Fruit fly (Drosophila melanogaster): Measurements from ENCODE around the gene EMC6.

The EMC6 gene

dm6 chr3R:25056016-25056415, 31.2 kb upstream of the EMC6 start, which contains the start of the genes CG31111 and stac:
Gene CG31111 (minus strand): TSS chr3R:25056177.
Gene stac (plus strand): TSS chr3R:25056286.
- peak; percentile 82 for TF ChIP-seq fkh (GFP tag; optimal IDR thresholded peaks at IDR 0.05)
- peak; percentile 18 for TF ChIP-seq Eip93F (GFP tag; optimal IDR thresholded peaks at IDR 0.05)
- no peak for TF ChIP-seq CG3919 (GFP tag; optimal IDR thresholded peaks at IDR 0.05)

DNA sequence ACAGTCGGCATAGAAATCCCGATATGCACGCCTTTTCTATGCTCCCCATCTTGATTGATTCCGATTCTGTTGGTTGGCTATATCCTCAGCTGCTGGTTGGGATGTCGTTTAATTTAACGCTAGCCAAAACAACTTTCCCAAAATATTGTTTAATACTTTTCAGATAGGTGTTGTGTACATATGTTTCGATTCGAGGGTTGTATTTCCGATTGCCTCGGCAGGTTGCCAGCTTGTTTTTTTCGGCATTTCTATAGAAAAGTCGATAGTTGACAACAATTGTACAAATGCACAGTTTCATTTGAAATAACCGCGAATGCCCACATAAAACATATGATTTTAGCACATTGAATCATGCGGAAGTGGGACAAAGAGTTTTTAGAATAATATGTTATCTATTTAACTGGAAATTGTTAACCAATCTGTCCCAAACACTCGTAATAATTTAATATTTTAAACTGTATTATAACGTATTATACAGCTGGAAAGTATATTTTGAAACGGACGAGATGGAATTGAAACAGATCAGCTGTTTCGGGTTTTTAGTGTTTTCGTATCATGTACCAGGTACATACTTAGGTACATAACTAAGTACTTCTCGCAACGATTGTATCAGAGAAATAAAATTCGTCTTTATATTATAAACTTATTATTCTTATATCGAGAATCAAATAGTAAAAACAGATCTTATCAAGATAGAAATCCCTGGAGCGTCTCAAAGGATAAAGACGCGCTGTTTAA, 29.8 kb upstream of the EMC6 start, which contains the start of gene CG31109:
Gene CG31109 (minus strand): TSS at position 203 of the 738 bp plus-strand sequence.
- TF ChIP-seq Eip78C (GFP tag), result peak; percentile 59
- peak; percentile 12 for TF ChIP-seq CG31627 (GFP tag; optimal IDR thresholded peaks at IDR 0.05)
- TF ChIP-seq Hr4 (GFP tag; optimal IDR thresholded peaks at IDR 0.05), result peak; percentile 8
- TF ChIP-seq Lpt (GFP tag; optimal IDR thresholded peaks at IDR 0.05), result no peak
- peak; percentile 85 for TF ChIP-seq fkh (GFP tag; optimal IDR thresholded peaks at IDR 0.05)
- TF ChIP-seq lz (GFP tag; optimal IDR thresholded peaks at IDR 0.05), result peak; percentile 12
- no peak for TF ChIP-seq CG11762 (GFP tag; optimal IDR thresholded peaks at IDR 0.05; ENCODE audit: insufficient read depth)
- TF ChIP-seq Met (GFP tag; optimal IDR thresholded peaks at IDR 0.05), result no peak
- no peak for TF ChIP-seq ss (GFP tag; optimal IDR thresholded peaks at IDR 0.05)
- peak; percentile 32 for TF ChIP-seq esn (GFP tag; optimal IDR thresholded peaks at IDR 0.05)
- no peak for TF ChIP-seq CG7368 (GFP tag; optimal IDR thresholded peaks at IDR 0.05)
- peak; percentile 18 for TF ChIP-seq Eip93F (GFP tag; optimal IDR thresholded peaks at IDR 0.05)

DNA sequence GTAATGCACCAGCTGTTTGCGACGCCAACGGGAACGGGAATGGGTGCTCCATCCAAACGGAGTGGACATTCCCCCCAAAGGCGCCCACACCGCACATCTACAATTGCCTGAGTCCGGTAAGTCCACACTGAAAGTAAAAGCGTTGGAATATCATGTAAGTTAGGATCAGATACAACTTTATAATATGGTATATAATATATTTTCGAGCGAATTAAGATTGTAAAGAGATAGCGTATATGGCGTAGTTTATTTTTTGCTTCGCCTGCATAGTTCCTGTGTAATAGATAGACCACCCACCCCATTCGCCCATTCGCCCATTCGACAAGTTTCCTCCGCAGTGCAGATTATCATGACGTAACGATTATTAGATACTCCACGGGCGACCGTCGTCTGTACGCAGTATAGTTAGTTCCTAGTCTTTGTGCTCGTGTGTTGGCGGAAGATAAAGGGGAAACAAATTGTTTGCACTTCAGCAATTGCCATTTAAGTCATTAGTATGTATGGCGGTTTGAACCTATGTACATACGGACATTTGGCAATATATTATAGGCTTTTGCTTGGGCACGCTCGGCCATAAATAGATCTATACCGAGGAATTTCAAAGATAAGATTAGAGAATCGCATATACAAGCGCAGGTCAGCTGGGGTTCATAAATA, 26.8 kb upstream of the EMC6 start:
- TF ChIP-seq Eip78C (GFP tag) (peak; percentile 81), Lpt (GFP tag; optimal IDR thresholded peaks at IDR 0.05) (peak; percentile 64), spab (GFP tag; optimal IDR thresholded peaks at IDR 0.05) (no peak), OdsH (GFP tag; optimal IDR thresholded peaks at IDR 0.05) (peak; percentile 48), dac (GFP tag; optimal IDR thresholded peaks at IDR 0.05) (peak; percentile 4), achi (GFP tag; optimal IDR thresholded peaks at IDR 0.05) (peak; percentile 30), CG10631 (GFP tag; optimal IDR thresholded peaks at IDR 0.05) (peak; percentile 24), fd85E (GFP tag; optimal IDR thresholded peaks at IDR 0.05) (no peak), CG10669 (GFP tag; optimal IDR thresholded peaks at IDR 0.05) (no peak), CG8119 (GFP tag; IDR thresholded peaks at IDR 0.05) (peak; percentile 78; the same call in 2 of the 3 replicates), eg (GFP tag; IDR thresholded peaks at IDR 0.05) (no peak; the same call in 2 of the 3 replicates), Eip75B (GFP tag; optimal IDR thresholded peaks at IDR 0.05) (no peak), pdm3 (GFP tag; optimal IDR thresholded peaks at IDR 0.05) (peak; percentile 52), CG7368 (GFP tag; optimal IDR thresholded peaks at IDR 0.05) (no peak), acj6 (GFP tag; optimal IDR thresholded peaks at IDR 0.05) (peak; percentile 17), salr (GFP tag; optimal IDR thresholded peaks at IDR 0.05) (peak in 1 of 2 experiments; percentile 39), vri (GFP tag; optimal IDR thresholded peaks at IDR 0.05) (peak; percentile 66), CG3919 (GFP tag; optimal IDR thresholded peaks at IDR 0.05) (no peak), Sox14 (GFP tag; optimal IDR thresholded peaks at IDR 0.05) (peak; percentile 31), CG6163 (GFP tag; IDR thresholded peaks at IDR 0.05) (peak; percentile 68; the same call in 2 of the 3 replicates), CG16779 (tag; optimal IDR thresholded peaks at IDR 0.05) (peak; percentile 25), CG6276 (GFP tag; optimal IDR thresholded peaks at IDR 0.05) (peak; percentile 68), CG3032 (tag; optimal IDR thresholded peaks at IDR 0.05) (no peak), Hr4 (GFP tag; optimal IDR thresholded peaks at IDR 0.05) (peak; percentile 81), CG15336 (GFP tag; IDR thresholded peaks at IDR 0.05) (peak; percentile 86), CG11294 (GFP tag; IDR thresholded peaks at IDR 0.05) (peak; percentile 7; the same call in 1 of the 2 replicates)

All from whole organism, prepupa.